Worm (Caenorhabditis elegans): ENCODE data around the gene sre-3.

DNA sequence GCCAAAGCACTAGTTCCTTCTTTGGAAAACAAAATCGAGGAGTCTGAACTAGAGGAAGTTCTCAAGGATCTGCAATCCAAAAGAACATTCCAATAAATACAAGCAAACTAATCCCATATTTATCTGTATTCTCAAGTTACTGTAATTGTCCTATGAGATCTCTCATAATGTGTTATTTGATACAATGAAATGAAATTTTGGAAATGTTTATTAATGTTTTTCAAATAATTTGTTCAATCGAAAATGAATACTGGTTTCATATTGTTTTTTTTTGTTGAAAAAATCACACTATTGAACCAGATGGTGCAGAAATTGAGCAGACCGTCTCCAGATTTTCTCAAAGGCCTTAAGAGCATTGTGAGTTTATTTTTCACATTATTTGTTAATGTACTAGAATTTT is 10.6 kb upstream of the sre-3 start, which contains the start of gene F43E2.1:
- TF ChIP-seq him-1 (tag; optimal IDR thresholded peaks at IDR 0.05) (no peak), W03F9.2 (tag; optimal IDR thresholded peaks at IDR 0.05) (no peak), dao-5 (tag; optimal IDR thresholded peaks at IDR 0.05) (no peak)

All from whole organism, L4/young adult.